Worm (Caenorhabditis elegans) whole organism, L4 larva: ENCODE data around the gene lnkn-1.
A peak's percentile ranks its signal among the peaks of the same experiment; 100 is the strongest.

Experiments used
- F10B5.3 ChIP-seq: sonication (generic microtip); optimal IDR thresholded peaks from 2 replicates; lab custom pipeline; 2016; ENCODE audit warnings: mild to moderate bottlenecking, missing genetic modification characterization, missing compliant biosample characterization
- F49E8.2 ChIP-seq: sonication (generic microtip); optimal IDR thresholded peaks from 2 replicates; lab custom pipeline; 2016; ENCODE audit warnings: missing compliant biosample characterization, mild to moderate bottlenecking, missing genetic modification characterization, borderline replicate concordance
- Y75B8A.6 ChIP-seq: fragments of 200-800 bp; sonication (Bioruptor generic); IDR thresholded peaks from 2 replicates; pipeline ENCODE4 v1.3.6; 2022; ENCODE audit warnings: missing genetic modification reagents, missing genetic modification characterization, missing compliant biosample characterization
- ZK337.2 ChIP-seq: fragments of 200-800 bp; sonication (Bioruptor generic); IDR thresholded peaks from 2 replicates; pipeline ENCODE4 v1.3.6; 2022; ENCODE audit warnings: missing genetic modification reagents, missing genetic modification characterization, missing compliant biosample characterization
- aha-1 ChIP-seq: fragments of 150-350 bp; peaks from one replicate; lab custom pipeline; 2014; ENCODE audit warnings: missing biosample characterization, missing genetic modification characterization
- aly-2 ChIP-seq: sonication (generic microtip); optimal IDR thresholded peaks from 2 replicates; lab custom pipeline; 2018; ENCODE audit warnings: missing biosample characterization, missing genetic modification characterization
- arid-1 ChIP-seq: fragments of 200-800 bp; sonication (Bioruptor generic); conservative IDR thresholded peaks from 2 replicates; pipeline ENCODE4 v1.3.6; 2022; ENCODE audit warnings: missing genetic modification reagents, missing genetic modification characterization, missing compliant biosample characterization
- ceh-20 ChIP-seq: fragments of 200-800 bp; sonication (Bioruptor generic); IDR thresholded peaks from 2 replicates; pipeline ENCODE4 v1.3.6; 2022; ENCODE audit warnings: missing genetic modification reagents, missing genetic modification characterization, missing compliant biosample characterization
- ceh-32 ChIP-seq: sonication (generic microtip); optimal IDR thresholded peaks from 2 replicates; lab custom pipeline; 2016; ENCODE audit warnings: mild to moderate bottlenecking, missing genetic modification characterization, missing compliant biosample characterization; ENCODE audit not compliant: poor library complexity
- dmd-8 ChIP-seq: fragments of 200-800 bp; sonication (Bioruptor generic); IDR thresholded peaks from 2 replicates; pipeline ENCODE4 v1.3.6; 2022; ENCODE audit warnings: missing genetic modification characterization, missing compliant biosample characterization
- dmd-9 ChIP-seq: fragments of 200-800 bp; sonication (Bioruptor generic); IDR thresholded peaks from 2 replicates; pipeline ENCODE4 v1.3.6; 2022; ENCODE audit warnings: missing genetic modification reagents, missing genetic modification characterization, missing compliant biosample characterization
- dpl-1 ChIP-seq: fragments of 150-350 bp; optimal IDR thresholded peaks from 2 replicates; lab custom pipeline; 2014; ENCODE audit warnings: missing biosample characterization, missing genetic modification reagents, missing genetic modification characterization
- fos-1 ChIP-seq: fragments of 150-350 bp; optimal IDR thresholded peaks from 2 replicates; lab custom pipeline; 2014; ENCODE audit warnings: missing biosample characterization, missing genetic modification characterization
- hif-1 ChIP-seq, 2 experiments: sonication (generic microtip); optimal IDR thresholded peaks; 2 replicates each; lab custom pipeline; 2016 to 2017; ENCODE audit warnings: missing compliant biosample characterization in 2 of 2, missing genetic modification characterization in 2 of 2, missing genetic modification reagents in 2 of 2, missing genotype in 2 of 2, mild to moderate bottlenecking in 1 of 2
- hlh-30 ChIP-seq: sonication (generic microtip); optimal IDR thresholded peaks from 2 replicates; lab custom pipeline; 2017; ENCODE audit warnings: antibody characterized with exemption, mild to moderate bottlenecking, missing genetic modification characterization, missing compliant biosample characterization; ENCODE audit not compliant: insufficient read depth
- lin-13 ChIP-seq: fragments of 150-350 bp; optimal IDR thresholded peaks from 2 replicates; lab custom pipeline; 2014; ENCODE audit warnings: missing biosample characterization, missing genetic modification reagents, missing genetic modification characterization
- lin-29 ChIP-seq: fragments of 200-800 bp; sonication (Bioruptor generic); IDR thresholded peaks from 2 replicates; pipeline ENCODE4 v1.3.6; 2022; ENCODE audit warnings: missing genetic modification reagents, missing genetic modification characterization, missing compliant biosample characterization
- lsy-2 ChIP-seq, 2 experiments: fragments of 150-350 bp in 1 of 2; sonication (generic microtip) in 1 of 2; optimal IDR thresholded peaks; 2 replicates each; lab custom pipeline; 2014 to 2017; ENCODE audit warnings: missing biosample characterization in 2 of 2, missing genetic modification characterization in 2 of 2
- mes-2 ChIP-seq: sonication (generic microtip); optimal IDR thresholded peaks from 2 replicates; lab custom pipeline; 2016; ENCODE audit warnings: missing genotype, mild to moderate bottlenecking, missing genetic modification characterization, missing compliant biosample characterization; ENCODE audit not compliant: poor library complexity, severe bottlenecking
- mxl-2 ChIP-seq: fragments of 200-800 bp; sonication (Bioruptor generic); conservative IDR thresholded peaks from 2 replicates; pipeline ENCODE4 v1.3.6; 2022; ENCODE audit warnings: missing genetic modification reagents, missing genetic modification characterization, missing compliant biosample characterization
- mxl-3 ChIP-seq: fragments of 200-800 bp; sonication (Bioruptor generic); optimal IDR thresholded peaks from 2 replicates; lab custom pipeline; 2018; ENCODE audit warnings: mild to moderate bottlenecking, missing genetic modification characterization, missing compliant biosample characterization
- nhr-111 ChIP-seq: fragments of 200-800 bp; sonication (Bioruptor generic); optimal IDR thresholded peaks from 2 replicates; lab custom pipeline; 2018; ENCODE audit warnings: mild to moderate bottlenecking, missing genetic modification characterization, missing compliant biosample characterization
- nhr-48 ChIP-seq: sonication (generic microtip); optimal IDR thresholded peaks from 2 replicates; lab custom pipeline; 2016; ENCODE audit warnings: mild to moderate bottlenecking, missing genetic modification characterization, missing compliant biosample characterization
- nhr-76 ChIP-seq: fragments of 150-350 bp; optimal IDR thresholded peaks from 2 replicates; lab custom pipeline; 2014; ENCODE audit warnings: missing biosample characterization, missing genetic modification characterization
- php-3 ChIP-seq: fragments of 200-800 bp; sonication (Bioruptor generic); IDR thresholded peaks from 2 replicates; pipeline ENCODE4 v1.3.6; 2022; ENCODE audit warnings: missing genetic modification reagents, missing genetic modification characterization, missing compliant biosample characterization
- pqm-1 ChIP-seq: sonication (generic microtip); optimal IDR thresholded peaks from 2 replicates; lab custom pipeline; 2017; ENCODE audit warnings: missing biosample characterization, missing genetic modification characterization
- saeg-2 ChIP-seq: fragments of 200-800 bp; sonication (Bioruptor generic); IDR thresholded peaks from 2 replicates; pipeline ENCODE4 v1.3.6; 2022; ENCODE audit warnings: missing genetic modification reagents, missing genetic modification characterization, missing compliant biosample characterization
- sdz-12 ChIP-seq: fragments of 200-800 bp; sonication (Bioruptor generic); optimal IDR thresholded peaks from 2 replicates; lab custom pipeline; 2018; ENCODE audit warnings: mild to moderate bottlenecking, missing genetic modification characterization, missing compliant biosample characterization
- set-16 ChIP-seq: fragments of 200-800 bp; sonication (Bioruptor generic); IDR thresholded peaks from 2 replicates; pipeline ENCODE4 v1.3.6; 2022; ENCODE audit warnings: missing genetic modification reagents, missing genetic modification characterization, missing compliant biosample characterization
- skn-1 ChIP-seq: fragments of 150-350 bp; optimal IDR thresholded peaks from 2 replicates; lab custom pipeline; 2014; ENCODE audit warnings: missing biosample characterization, missing genetic modification characterization
- unc-130 ChIP-seq: sonication (generic microtip); optimal IDR thresholded peaks from 2 replicates; lab custom pipeline; 2016; ENCODE audit warnings: missing genetic modification reagents, missing genetic modification characterization, missing compliant biosample characterization
- unc-39 ChIP-seq: sonication (generic microtip); optimal IDR thresholded peaks from 2 replicates; lab custom pipeline; 2017; ENCODE audit warnings: missing biosample characterization, missing genetic modification characterization
- unc-62 ChIP-seq, 3 experiments: fragments of 150-350 bp in 1 of 3; sonication (generic microtip); optimal IDR thresholded peaks in 2 of 3; peaks in 1 of 3; 1 replicate in 1 of 3; 2 replicates in 2 of 3; lab custom pipeline; 2014 to 2017; ENCODE audit warnings: missing biosample characterization in 3 of 3, missing genetic modification characterization in 3 of 3, missing genetic modification reagents in 3 of 3, missing genotype in 1 of 3
- zfp-2 ChIP-seq: sonication (generic microtip); optimal IDR thresholded peaks from 2 replicates; lab custom pipeline; 2016; ENCODE audit warnings: mild to moderate bottlenecking, missing genetic modification characterization, missing compliant biosample characterization
- zip-2 ChIP-seq: fragments of 150-350 bp; optimal IDR thresholded peaks from 2 replicates; lab custom pipeline; 2014; ENCODE audit warnings: missing biosample characterization, missing genetic modification characterization
- ztf-7 ChIP-seq: fragments of 150-350 bp; optimal IDR thresholded peaks from 2 replicates; lab custom pipeline; 2014; ENCODE audit warnings: missing biosample characterization, missing genetic modification characterization

lnkn-1 gene

ce11 chrIII:8926512-8926911 is 36.5 kb downstream of the lnkn-1 start (continued):
- TF ChIP-seq dmd-9 (GFP tag; lab: Robert Waterston, UW), result no peak
- no peak for TF ChIP-seq nhr-76 (tag; lab: Kevin White, UChicago)
- no peak for TF ChIP-seq ZK337.2
- no peak for TF ChIP-seq lin-13
- no peak for TF ChIP-seq dpl-1 (GFP tag; lab: Kevin White, UChicago)
- TF ChIP-seq fos-1 (tag; lab: Kevin White, UChicago), result no peak
- TF ChIP-seq Y75B8A.6 (GFP tag; lab: Robert Waterston, UW), result no peak
- peak in 1 of 2 experiments; percentile 90 for TF ChIP-seq hif-1 (tag; optimal IDR thresholded peaks at IDR 0.05; lab: Kevin White, UChicago)
- no peak for TF ChIP-seq arid-1 (GFP tag; lab: Robert Waterston, UW)
- TF ChIP-seq mxl-3 (GFP tag; lab: Kevin White, UChicago), result peak; percentile 69
- no peak for TF ChIP-seq nhr-48 (tag; lab: Kevin White, UChicago)
- TF ChIP-seq hlh-30 (tag; lab: Kevin White, UChicago), result peak; percentile 35
- no peak for TF ChIP-seq F49E8.2
- no peak for TF ChIP-seq mes-2 (tag; lab: Kevin White, UChicago)
- TF ChIP-seq lsy-2 (tag; optimal IDR thresholded peaks at IDR 0.05; lab: Kevin White, UChicago), result peak in 1 of 2 experiments; percentile 18
- no peak for TF ChIP-seq pqm-1
- TF ChIP-seq F10B5.3 (tag; lab: Kevin White, UChicago), result no peak
- no peak for TF ChIP-seq dmd-8 (GFP tag; lab: Robert Waterston, UW)
- no peak for TF ChIP-seq skn-1 (tag; lab: Kevin White, UChicago)
- no peak for TF ChIP-seq aly-2 (tag; lab: Kevin White, UChicago)
- TF ChIP-seq unc-39 (tag; lab: Kevin White, UChicago), result no peak
- TF ChIP-seq php-3 (GFP tag; lab: Robert Waterston, UW), result no peak
- TF ChIP-seq zfp-2 (tag; lab: Kevin White, UChicago), result no peak
- TF ChIP-seq sdz-12 (GFP tag; lab: Kevin White, UChicago), result no peak
- no peak for TF ChIP-seq ceh-32 (tag; lab: Kevin White, UChicago)
- TF ChIP-seq, all 104 proteins: peak for 9

ce11 chrIII:8929723-8930122 is 39.7 kb downstream of the lnkn-1 start, which contains the start of gene arrd-15:
TSS of gene arrd-15 (plus strand) at chrIII:8930023.
- TF ChIP-seq aha-1 (tag; lab: Kevin White, UChicago) (peak; percentile 51), ceh-20 (no peak), aly-2 (tag; lab: Kevin White, UChicago) (no peak), lin-29 (GFP tag; lab: Robert Waterston, UW) (no peak), nhr-111 (GFP tag; lab: Kevin White, UChicago) (no peak), lsy-2 (tag; optimal IDR thresholded peaks at IDR 0.05; lab: Kevin White, UChicago) (no peak), set-16 (GFP tag; lab: Robert Waterston, UW) (no peak)

DNA sequence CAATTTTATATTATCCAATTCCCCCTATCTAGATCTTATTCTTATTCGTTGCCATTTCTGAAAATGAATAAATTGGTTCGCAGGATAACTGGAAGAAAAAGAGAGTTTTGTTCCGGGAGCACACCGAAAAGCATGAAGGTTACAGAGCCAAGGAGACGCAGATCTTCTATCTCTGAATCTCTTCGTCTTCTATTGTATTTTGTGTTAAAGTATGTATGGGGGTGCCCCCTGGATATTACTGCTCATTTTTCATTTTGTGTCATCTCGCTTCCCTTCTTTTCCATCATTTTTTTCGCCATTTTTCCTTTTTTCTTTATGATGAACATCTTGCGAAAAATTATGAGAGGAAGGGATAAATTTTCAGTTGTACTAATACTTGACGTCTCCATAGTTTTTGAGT is 43.7 kb downstream of the lnkn-1 start:
- TF ChIP-seq ztf-7 (tag; lab: Kevin White, UChicago), result no peak
- peak in 1 of 2 experiments; percentile 72 for TF ChIP-seq unc-62 (GFP tag; optimal IDR thresholded peaks at IDR 0.05 in 1 of 2; lab: Kevin White, UChicago)
- TF ChIP-seq unc-62 (tag; optimal IDR thresholded peaks at IDR 0.05; lab: Kevin White, UChicago), result no peak
- TF ChIP-seq zip-2, result no peak

DNA sequence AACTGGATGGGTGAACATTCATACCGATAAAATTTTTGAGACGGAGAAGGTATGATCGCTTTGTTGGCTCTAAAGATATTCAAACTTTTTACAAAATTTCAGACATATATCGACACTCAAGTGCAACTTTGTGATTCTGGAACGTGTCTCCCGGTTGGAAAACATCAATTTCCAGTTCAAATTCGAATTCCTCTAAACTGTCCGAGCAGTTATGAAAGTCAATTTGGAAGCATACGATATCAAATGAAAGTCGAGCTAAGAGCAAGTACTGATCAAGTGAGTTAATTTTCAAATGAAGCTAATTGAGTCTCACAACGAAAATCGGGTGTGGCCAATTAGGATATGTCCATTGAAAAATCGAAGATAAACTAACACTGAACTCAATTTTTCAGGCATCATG is 44.3 kb downstream of the lnkn-1 start:
- no peak for TF ChIP-seq saeg-2 (GFP tag; lab: Robert Waterston, UW)
- no peak for TF ChIP-seq unc-130 (GFP tag; lab: Kevin White, UChicago)
- no peak for TF ChIP-seq mxl-2 (GFP tag; lab: Robert Waterston, UW)
